Worm (Caenorhabditis elegans) whole organism, late embryonic: ENCODE results near the gene srp-7.

ENCODE experiments used
- C08G9.2 ChIP-seq: sonication (generic microtip); optimal IDR thresholded peaks from 2 replicates; lab custom pipeline; 2016; ENCODE audit warnings: mild to moderate bottlenecking, missing genetic modification characterization, moderate library complexity, missing compliant biosample characterization
- F13H6.1 ChIP-seq: sonication (generic microtip); optimal IDR thresholded peaks from 2 replicates; lab custom pipeline; 2016; ENCODE audit warnings: missing genetic modification characterization, missing compliant biosample characterization
- K02D7.2 ChIP-seq: sonication (generic microtip); optimal IDR thresholded peaks from 2 replicates; lab custom pipeline; 2017; ENCODE audit warnings: mild to moderate bottlenecking, missing genetic modification characterization, missing compliant biosample characterization
- K09A11.1 ChIP-seq: sonication (generic microtip); optimal IDR thresholded peaks from 2 replicates; lab custom pipeline; 2017; ENCODE audit warnings: antibody characterized with exemption, mild to moderate bottlenecking, missing genetic modification characterization, missing compliant biosample characterization; ENCODE audit not compliant: insufficient read depth
- T23F11.4 ChIP-seq: fragments of 200-800 bp; sonication (Bioruptor generic); optimal IDR thresholded peaks from 2 replicates; lab custom pipeline; 2018; ENCODE audit warnings: mild to moderate bottlenecking, missing genetic modification characterization, missing compliant biosample characterization
- Y22D7AL.16 ChIP-seq: sonication (generic microtip); optimal IDR thresholded peaks from 2 replicates; lab custom pipeline; 2016; ENCODE audit warnings: missing genetic modification characterization, missing compliant biosample characterization
- ama-1 ChIP-seq: fragments of 150-350 bp; optimal IDR thresholded peaks from 2 replicates; lab custom pipeline; 2014
- ceh-14 ChIP-seq: sonication (generic microtip); optimal IDR thresholded peaks from 2 replicates; lab custom pipeline; 2016; ENCODE audit warnings: missing genotype, missing genetic modification characterization, missing compliant biosample characterization
- ceh-18 ChIP-seq: sonication (generic microtip); optimal IDR thresholded peaks from 2 replicates; lab custom pipeline; 2016; ENCODE audit warnings: missing genetic modification characterization, missing compliant biosample characterization
- ceh-19 ChIP-seq: fragments of 200-800 bp; sonication (Bioruptor generic); optimal IDR thresholded peaks from 2 replicates; lab custom pipeline; 2018; ENCODE audit warnings: mild to moderate bottlenecking, missing genetic modification characterization, missing compliant biosample characterization
- ceh-2 ChIP-seq: sonication (generic microtip); optimal IDR thresholded peaks from 2 replicates; lab custom pipeline; 2016; ENCODE audit warnings: missing genotype, missing genetic modification characterization, missing compliant biosample characterization
- ceh-22 ChIP-seq: sonication (generic microtip); optimal IDR thresholded peaks from 2 replicates; lab custom pipeline; 2017; ENCODE audit warnings: missing biosample characterization, missing genetic modification characterization
- ceh-24 ChIP-seq: sonication (generic microtip); optimal IDR thresholded peaks from 2 replicates; lab custom pipeline; 2016; ENCODE audit warnings: mild to moderate bottlenecking, missing genetic modification characterization, missing compliant biosample characterization
- ceh-34 ChIP-seq: sonication (generic microtip); optimal IDR thresholded peaks from 2 replicates; lab custom pipeline; 2016; ENCODE audit warnings: mild to moderate bottlenecking, missing genetic modification characterization, missing compliant biosample characterization
- ceh-45 ChIP-seq: fragments of 200-800 bp; sonication (Bioruptor generic); IDR thresholded peaks from 2 replicates; pipeline ENCODE4 v1.3.6; 2022; ENCODE audit warnings: missing genetic modification reagents, missing genetic modification characterization, missing compliant biosample characterization
- ceh-6 ChIP-seq: fragments of 200-800 bp; sonication (Bioruptor generic); optimal IDR thresholded peaks from 2 replicates; lab custom pipeline; 2018; ENCODE audit warnings: mild to moderate bottlenecking, missing genetic modification characterization, missing compliant biosample characterization
- dmd-4 ChIP-seq: sonication (generic microtip); optimal IDR thresholded peaks from 2 replicates; lab custom pipeline; 2016; ENCODE audit warnings: borderline replicate concordance, missing genetic modification characterization, missing compliant biosample characterization
- dve-1 ChIP-seq: sonication (generic microtip); optimal IDR thresholded peaks from 2 replicates; lab custom pipeline; 2017; ENCODE audit warnings: antibody characterized with exemption, mild to moderate bottlenecking, missing genetic modification characterization, missing compliant biosample characterization
- elt-2 ChIP-seq: sonication (generic microtip); optimal IDR thresholded peaks from 2 replicates; lab custom pipeline; 2016; ENCODE audit warnings: missing genetic modification reagents, missing genetic modification characterization, missing compliant biosample characterization
- elt-4 ChIP-seq: sonication (generic microtip); optimal IDR thresholded peaks from 2 replicates; lab custom pipeline; 2016; ENCODE audit warnings: missing genetic modification characterization, missing compliant biosample characterization
- gmeb-2 ChIP-seq: sonication (generic microtip); optimal IDR thresholded peaks from 2 replicates; lab custom pipeline; 2016; ENCODE audit warnings: missing genetic modification characterization, inconsistent platforms, missing compliant biosample characterization
- hlh-13 ChIP-seq: fragments of 200-800 bp; sonication (Bioruptor generic); optimal IDR thresholded peaks from 2 replicates; lab custom pipeline; 2018; ENCODE audit warnings: mild to moderate bottlenecking, missing genetic modification characterization, missing compliant biosample characterization
- hlh-6 ChIP-seq: sonication (generic microtip); optimal IDR thresholded peaks from 2 replicates; lab custom pipeline; 2016; ENCODE audit warnings: missing genotype, missing genetic modification characterization, missing compliant biosample characterization
- lim-6 ChIP-seq: sonication (generic microtip); optimal IDR thresholded peaks from 2 replicates; lab custom pipeline; 2016; ENCODE audit warnings: missing genetic modification characterization, missing compliant biosample characterization
- lin-11 ChIP-seq: fragments of 200-800 bp; sonication (Bioruptor generic); optimal IDR thresholded peaks from 2 replicates; lab custom pipeline; 2018; ENCODE audit warnings: mild to moderate bottlenecking, missing genetic modification characterization, missing compliant biosample characterization
- madf-2 ChIP-seq: sonication (generic microtip); optimal IDR thresholded peaks from 2 replicates; lab custom pipeline; 2017; ENCODE audit warnings: missing genetic modification characterization, missing compliant biosample characterization
- mec-3 ChIP-seq: sonication (generic microtip); optimal IDR thresholded peaks from 2 replicates; lab custom pipeline; 2016; ENCODE audit warnings: borderline replicate concordance, missing genetic modification characterization, missing compliant biosample characterization
- nhr-11 ChIP-seq: fragments of 150-350 bp; optimal IDR thresholded peaks from 2 replicates; lab custom pipeline; 2014; ENCODE audit warnings: missing biosample characterization, missing genetic modification characterization
- npax-4 ChIP-seq: sonication (generic microtip); optimal IDR thresholded peaks from 2 replicates; lab custom pipeline; 2016; ENCODE audit warnings: missing genetic modification characterization, missing compliant biosample characterization
- odd-2 ChIP-seq: sonication (generic microtip); optimal IDR thresholded peaks from 2 replicates; lab custom pipeline; 2017; ENCODE audit warnings: antibody characterized with exemption, mild to moderate bottlenecking, missing genetic modification characterization, missing compliant biosample characterization
- pag-3 ChIP-seq: sonication (generic microtip); optimal IDR thresholded peaks from 2 replicates; lab custom pipeline; 2016; ENCODE audit warnings: missing compliant biosample characterization, missing genetic modification characterization, borderline replicate concordance
- pat-9 ChIP-seq: fragments of 200-800 bp; sonication (Bioruptor generic); optimal IDR thresholded peaks from 2 replicates; lab custom pipeline; 2018; ENCODE audit warnings: mild to moderate bottlenecking, missing genetic modification characterization, moderate library complexity, missing compliant biosample characterization
- pax-1 ChIP-seq: fragments of 150-350 bp; optimal IDR thresholded peaks from 2 replicates; lab custom pipeline; 2014; ENCODE audit warnings: missing biosample characterization, missing genetic modification characterization
- pha-2 ChIP-seq: sonication (generic microtip); optimal IDR thresholded peaks from 2 replicates; lab custom pipeline; 2017; ENCODE audit warnings: mild to moderate bottlenecking, missing genetic modification characterization, missing compliant biosample characterization
- pqm-1 ChIP-seq: sonication (generic microtip); optimal IDR thresholded peaks from 2 replicates; lab custom pipeline; 2016; ENCODE audit warnings: missing genetic modification characterization, missing compliant biosample characterization
- ref-2 ChIP-seq: sonication (generic microtip); optimal IDR thresholded peaks from 2 replicates; lab custom pipeline; 2016; ENCODE audit warnings: missing genetic modification characterization, missing compliant biosample characterization
- sox-4 ChIP-seq: sonication (generic microtip); optimal IDR thresholded peaks from 2 replicates; lab custom pipeline; 2017; ENCODE audit warnings: mild to moderate bottlenecking, missing genetic modification characterization, inconsistent platforms, missing compliant biosample characterization
- syd-9 ChIP-seq: sonication (generic microtip); optimal IDR thresholded peaks from 2 replicates; lab custom pipeline; 2016; ENCODE audit warnings: mild to moderate bottlenecking, missing genetic modification characterization, moderate library complexity, missing compliant biosample characterization
- tbx-2 ChIP-seq: sonication (generic microtip); optimal IDR thresholded peaks from 2 replicates; lab custom pipeline; 2016; ENCODE audit warnings: missing genetic modification characterization, missing compliant biosample characterization
- tbx-7 ChIP-seq: sonication (generic microtip); optimal IDR thresholded peaks from 2 replicates; lab custom pipeline; 2016; ENCODE audit warnings: missing genotype, missing genetic modification characterization, missing compliant biosample characterization
- unc-3 ChIP-seq, 2 experiments: fragments of 200-800 bp in 1 of 2; sonication (Bioruptor generic) in 1 of 2; sonication (generic microtip) in 1 of 2; conservative IDR thresholded peaks in 1 of 2; optimal IDR thresholded peaks in 1 of 2; 2 replicates each; pipeline versions ENCODE4 v1.3.6 to Lab custom; 2016 to 2022; ENCODE audit warnings: missing compliant biosample characterization in 2 of 2, missing genetic modification characterization in 2 of 2, missing genetic modification reagents in 1 of 2
- unc-42 ChIP-seq: sonication (generic microtip); optimal IDR thresholded peaks from 2 replicates; lab custom pipeline; 2016; ENCODE audit warnings: missing genotype, missing genetic modification characterization, missing compliant biosample characterization
- unc-55 ChIP-seq: sonication (generic microtip); optimal IDR thresholded peaks from 2 replicates; lab custom pipeline; 2017; ENCODE audit warnings: missing biosample characterization, missing genetic modification reagents, missing genetic modification characterization
- unc-86 ChIP-seq: sonication (generic microtip); optimal IDR thresholded peaks from 2 replicates; lab custom pipeline; 2016; ENCODE audit warnings: missing genetic modification characterization, missing compliant biosample characterization
- zip-5 ChIP-seq: sonication (generic microtip); optimal IDR thresholded peaks from 2 replicates; lab custom pipeline; 2016; ENCODE audit warnings: missing genetic modification characterization, missing compliant biosample characterization

The srp-7 gene

DNA sequence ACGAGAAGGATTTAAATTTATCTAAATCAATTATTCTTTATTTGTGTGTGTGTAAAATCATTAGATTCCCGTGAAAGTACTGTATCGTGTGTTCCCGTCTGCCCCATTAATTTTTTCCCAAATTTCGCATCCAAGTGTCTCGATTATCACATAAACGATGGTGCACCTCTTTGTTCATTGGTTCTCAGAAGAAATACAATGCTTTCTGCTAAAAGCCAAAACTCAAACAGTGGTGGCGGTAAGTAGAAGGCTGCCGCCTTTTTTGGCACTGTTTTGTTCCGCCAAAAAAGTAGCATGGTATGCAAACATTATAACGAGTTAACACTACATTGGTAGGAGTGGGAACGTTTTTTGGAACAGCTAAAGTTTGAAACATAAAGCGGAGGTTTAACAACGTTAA lies 44.5 kb downstream of the srp-7 start:
- TF ChIP-seq ceh-22 (tag; lab: Kevin White, UChicago): no peak

DNA sequence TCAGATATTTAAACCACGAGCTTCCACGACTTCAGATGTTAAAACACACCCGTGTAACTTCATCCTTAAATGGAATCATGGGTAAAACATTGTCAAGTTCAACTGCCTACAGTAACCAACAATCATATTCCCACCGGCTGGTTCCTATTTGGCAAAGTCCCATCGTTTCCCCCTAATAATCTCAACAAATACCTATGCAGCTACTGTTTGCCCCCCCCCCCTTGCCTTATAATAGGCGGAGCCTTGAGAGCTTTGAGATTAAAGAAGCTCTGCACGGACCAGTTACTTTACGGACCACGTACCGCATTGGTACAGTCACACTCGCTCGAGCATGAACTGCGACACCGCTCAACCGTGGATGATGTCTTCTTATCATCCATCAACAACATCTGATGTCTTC lies 45.7 kb downstream of the srp-7 start, which contains the start of gene pax-1:
TSS of gene pax-1 (plus strand) at position 301 of the 400 bp plus-strand sequence.
- no peak for TF ChIP-seq hlh-6 (tag; lab: Kevin White, UChicago)
- no peak for TF ChIP-seq unc-42
- TF ChIP-seq K02D7.2 (tag; lab: Kevin White, UChicago): no peak
- no peak for TF ChIP-seq T23F11.4 (GFP tag; lab: Kevin White, UChicago)
- no peak for TF ChIP-seq ceh-19
- no peak for TF ChIP-seq nhr-11 (tag; lab: Kevin White, UChicago)
- TF ChIP-seq pag-3 (tag; lab: Kevin White, UChicago): no peak
- TF ChIP-seq tbx-7 (tag; lab: Kevin White, UChicago): no peak
- no peak for TF ChIP-seq ceh-2
- TF ChIP-seq gmeb-2 (tag; lab: Kevin White, UChicago): no peak
- no peak for TF ChIP-seq elt-4 (tag; lab: Kevin White, UChicago)
- no peak for TF ChIP-seq odd-2 (tag; lab: Kevin White, UChicago)
- no peak for TF ChIP-seq sox-4 (tag; lab: Kevin White, UChicago)
- no peak for TF ChIP-seq unc-86 (tag; lab: Kevin White, UChicago)
- TF ChIP-seq ceh-34: no peak
- no peak for TF ChIP-seq zip-5 (tag; lab: Kevin White, UChicago)
- TF ChIP-seq, all 69 proteins: peak for 0

DNA sequence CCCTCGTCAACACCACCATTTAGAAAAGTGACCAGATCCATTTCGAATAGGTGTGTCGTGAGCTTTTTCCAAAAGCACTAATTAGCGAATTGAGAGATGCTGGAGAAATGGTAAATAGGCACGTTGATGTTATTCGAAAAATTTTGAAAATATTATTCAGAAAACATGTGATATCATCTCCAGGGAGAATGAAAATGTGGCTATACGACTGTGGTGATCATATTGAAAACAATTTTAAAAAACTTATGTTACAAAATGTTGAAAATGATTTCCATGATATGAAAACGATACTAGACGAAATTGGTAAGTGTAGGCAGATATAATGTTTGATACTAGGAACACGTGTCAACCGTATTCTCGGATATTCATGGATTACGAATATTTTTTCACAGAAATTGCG lies 47.9 kb downstream of the srp-7 start, which contains the start of gene K07C11.10:
TSS of gene K07C11.10 (minus strand) at position 101 of the 400 bp plus-strand sequence.
- TF ChIP-seq unc-3 (GFP tag; conservative IDR thresholded peaks at IDR 0.05; lab: Robert Waterston, UW): no peak
- no peak for TF ChIP-seq unc-3 (tag; optimal IDR thresholded peaks at IDR 0.05; lab: Kevin White, UChicago)
- no peak for TF ChIP-seq dmd-4 (tag; lab: Kevin White, UChicago)
- TF ChIP-seq gmeb-2 (tag; lab: Kevin White, UChicago): no peak
- TF ChIP-seq elt-4 (tag; lab: Kevin White, UChicago): no peak
- TF ChIP-seq ceh-34: no peak
- TF ChIP-seq pha-2 (tag; lab: Kevin White, UChicago): no peak
- TF ChIP-seq ceh-45 (GFP tag; lab: Robert Waterston, UW): no peak
- TF ChIP-seq odd-2 (tag; lab: Kevin White, UChicago): no peak
- no peak for TF ChIP-seq ref-2
- no peak for TF ChIP-seq hlh-13 (GFP tag; lab: Kevin White, UChicago)
- TF ChIP-seq unc-42: no peak
- no peak for TF ChIP-seq unc-55 (GFP tag; lab: Kevin White, UChicago)
- TF ChIP-seq ceh-18: no peak
- no peak for TF ChIP-seq dve-1 (tag; lab: Kevin White, UChicago)
- no peak for TF ChIP-seq F13H6.1 (tag; lab: Kevin White, UChicago)
- TF ChIP-seq madf-2 (tag; lab: Kevin White, UChicago): no peak
- no peak for TF ChIP-seq ceh-24 (tag; lab: Kevin White, UChicago)
- no peak for TF ChIP-seq sox-4 (tag; lab: Kevin White, UChicago)
- TF ChIP-seq lim-6: no peak

DNA sequence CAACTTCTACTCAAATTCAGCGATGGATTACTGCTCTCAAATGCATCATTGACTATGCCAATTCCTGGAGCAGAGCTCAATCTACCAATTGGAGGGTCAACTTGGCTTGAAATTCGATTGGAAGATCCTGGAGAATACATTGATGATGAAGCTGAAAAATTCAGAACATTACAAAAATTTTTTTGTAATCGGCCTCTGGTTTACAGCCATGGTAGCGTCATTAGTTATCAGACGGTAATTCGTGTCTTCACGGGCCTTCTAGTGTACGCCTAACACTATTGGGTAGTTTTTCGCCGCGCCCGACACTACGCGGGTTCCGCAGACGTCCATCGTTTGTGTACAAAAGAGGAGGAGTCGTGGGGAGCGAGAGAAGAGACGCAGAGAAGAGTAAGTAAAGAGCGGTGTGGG lies 49.8 kb downstream of the srp-7 start:
- TF ChIP-seq ref-2: peak; percentile 17
- TF ChIP-seq pax-1 (tag; lab: Kevin White, UChicago): no peak
- TF ChIP-seq zip-5 (tag; lab: Kevin White, UChicago): no peak
- TF ChIP-seq ceh-34: no peak
- peak; percentile 82 for TF ChIP-seq ama-1 (lab: Kevin White, UChicago)
- no peak for TF ChIP-seq K09A11.1 (tag; lab: Kevin White, UChicago)
- peak; percentile 26 for TF ChIP-seq C08G9.2 (tag; lab: Kevin White, UChicago)
- TF ChIP-seq mec-3 (tag; lab: Kevin White, UChicago): no peak
- no peak for TF ChIP-seq unc-86 (tag; lab: Kevin White, UChicago)
- TF ChIP-seq lin-11: no peak
- TF ChIP-seq ceh-6 (GFP tag; lab: Kevin White, UChicago): no peak
- TF ChIP-seq npax-4 (tag; lab: Kevin White, UChicago): no peak
- no peak for TF ChIP-seq gmeb-2 (tag; lab: Kevin White, UChicago)
- no peak for TF ChIP-seq pqm-1
- no peak for TF ChIP-seq T23F11.4 (GFP tag; lab: Kevin White, UChicago)
- TF ChIP-seq F13H6.1 (tag; lab: Kevin White, UChicago): no peak
- TF ChIP-seq syd-9 (tag; lab: Kevin White, UChicago): peak; percentile 15
- peak; percentile 10 for TF ChIP-seq ceh-18
- no peak for TF ChIP-seq pat-9
- no peak for TF ChIP-seq odd-2 (tag; lab: Kevin White, UChicago)
- TF ChIP-seq elt-2 (tag; lab: Kevin White, UChicago): no peak
- no peak for TF ChIP-seq pha-2 (tag; lab: Kevin White, UChicago)
- TF ChIP-seq Y22D7AL.16: no peak
- TF ChIP-seq ceh-14 (tag; lab: Kevin White, UChicago): no peak
- peak; percentile 17 for TF ChIP-seq tbx-2 (tag; lab: Kevin White, UChicago)
- no peak for TF ChIP-seq ceh-24 (tag; lab: Kevin White, UChicago)
